Fruit fly (Drosophila melanogaster) Kc167 (cell line): ENCODE measurements around the gene CG13380.

Experiments
- Myc ChIP-seq: fragments of >200 bp; optimal IDR thresholded peaks from 2 replicates; lab custom pipeline; 2017; ENCODE audit warnings: missing external identifiers
- Sin3A ChIP-seq: fragments of >200 bp; optimal IDR thresholded peaks from 2 replicates; lab custom pipeline; 2018; ENCODE audit warnings: missing external identifiers
- h ChIP-seq: fragments of >200 bp; optimal IDR thresholded peaks from 3 replicates; lab custom pipeline; 2018; ENCODE audit warnings: missing external identifiers
- insv ChIP-seq: fragments of >200 bp; optimal IDR thresholded peaks from 3 replicates; lab custom pipeline; 2018; ENCODE audit warnings: missing external identifiers
- psq ChIP-seq: fragments of >200 bp; optimal IDR thresholded peaks from 2 replicates; lab custom pipeline; 2017; ENCODE audit warnings: missing external identifiers
- ttk ChIP-seq: sonication (Bioruptor generic); optimal IDR thresholded peaks from 2 replicates; lab custom pipeline; 2017; ENCODE audit warnings: missing external identifiers

- TF ChIP-seq psq (lab: Kevin White, UChicago), result no peak
- no peak for TF ChIP-seq insv (lab: Kevin White, UChicago)
- TF ChIP-seq ttk, result no peak
- TF ChIP-seq Myc (lab: Kevin White, UChicago), result no peak
- TF ChIP-seq h (lab: Kevin White, UChicago), result no peak
- no peak for TF ChIP-seq Sin3A (lab: Kevin White, UChicago)
These were observed 10.1 kb upstream of the CG13380 start for dm6 chr3L:18627657-18628455.
